Fruit fly (Drosophila melanogaster): ENCODE results near the gene Anp.

The Anp gene

DNA sequence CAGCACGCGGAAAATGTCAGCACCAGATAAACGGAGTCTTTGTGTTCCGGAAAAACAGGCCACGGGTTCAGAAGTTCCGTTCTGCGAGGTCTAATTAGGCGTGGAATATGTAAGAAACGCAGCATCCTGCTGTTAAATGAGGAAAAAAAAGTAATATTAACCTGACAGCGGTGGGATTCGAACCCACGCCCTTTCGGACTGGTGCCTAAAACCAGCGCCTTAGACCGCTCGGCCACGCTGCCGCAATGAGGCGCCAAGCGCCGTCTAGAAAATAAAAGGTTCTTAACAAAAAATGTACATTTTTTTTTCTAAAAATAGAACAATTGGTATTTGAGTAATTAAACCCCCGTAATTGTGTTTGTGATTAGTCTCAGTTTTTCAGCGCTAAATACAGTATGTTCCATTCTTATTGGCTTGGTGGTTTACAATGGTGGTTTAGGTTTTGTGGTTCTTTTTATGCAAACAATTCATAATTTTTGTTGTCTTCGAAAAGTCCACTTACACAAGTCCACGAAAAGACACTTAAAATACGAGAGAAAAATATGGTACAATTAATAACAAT is 38.1 kb downstream of the Anp start (continued):
- TF ChIP-seq CG42726 (GFP tag; IDR thresholded peaks at IDR 0.05; ENCODE audit: partially characterized antibody) (peak; percentile 62), Scr (GFP tag; IDR thresholded peaks at IDR 0.05; ENCODE audit: partially characterized antibody) (peak; percentile 51), Xrp1 (GFP tag; IDR thresholded peaks at IDR 0.05) (no peak), bowl (GFP tag; IDR thresholded peaks at IDR 0.05) (no peak), HLH54F (GFP tag; optimal IDR thresholded peaks at IDR 0.05) (no peak), sens (GFP tag) (peak; percentile 69), exex (tag; optimal IDR thresholded peaks at IDR 0.05) (peak; percentile 56), zfh1 (GFP tag; IDR thresholded peaks at IDR 0.05) (no peak), nau (GFP tag; optimal IDR thresholded peaks at IDR 0.05) (no peak), amos (GFP tag; IDR thresholded peaks at IDR 0.05; ENCODE audit: partially characterized antibody) (peak; percentile 66), CG11398 (GFP tag; optimal IDR thresholded peaks at IDR 0.05) (no peak), Hand (GFP tag; optimal IDR thresholded peaks at IDR 0.05) (no peak), CG2199 (GFP tag; IDR thresholded peaks at IDR 0.05) (0 out of 3 replicates have a peak, but pooled peaks have one; percentile 33), HmgD (GFP tag; optimal IDR thresholded peaks at IDR 0.05) (no peak), knrl (GFP tag; IDR thresholded peaks at IDR 0.05; ENCODE audit: partially characterized antibody) (peak; percentile 49; the same call in 1 of the 3 replicates), ara (GFP tag; IDR thresholded peaks at IDR 0.05) (no peak), dmrt99B (tag; optimal IDR thresholded peaks at IDR 0.05) (no peak), otp (GFP tag; IDR thresholded peaks at IDR 0.05) (0 out of 3 replicates have a peak, but pooled peaks have one; percentile 6), CTCF (GFP tag; optimal IDR thresholded peaks at IDR 0.05) (no peak), Rfx (GFP tag; IDR thresholded peaks at IDR 0.05) (no peak), CG6791 (GFP tag; IDR thresholded peaks at IDR 0.05; ENCODE audit: partially characterized antibody) (peak; percentile 78; the same call in 2 of the 3 replicates), Kr (GFP tag; optimal IDR thresholded peaks at IDR 0.05) (peak; percentile 48), CG5245 (GFP tag; optimal IDR thresholded peaks at IDR 0.05) (no peak), Atf3 (GFP tag; optimal IDR thresholded peaks at IDR 0.05) (no peak), Bdp1 (GFP tag; optimal IDR thresholded peaks at IDR 0.05) (peak; percentile 97)

DNA sequence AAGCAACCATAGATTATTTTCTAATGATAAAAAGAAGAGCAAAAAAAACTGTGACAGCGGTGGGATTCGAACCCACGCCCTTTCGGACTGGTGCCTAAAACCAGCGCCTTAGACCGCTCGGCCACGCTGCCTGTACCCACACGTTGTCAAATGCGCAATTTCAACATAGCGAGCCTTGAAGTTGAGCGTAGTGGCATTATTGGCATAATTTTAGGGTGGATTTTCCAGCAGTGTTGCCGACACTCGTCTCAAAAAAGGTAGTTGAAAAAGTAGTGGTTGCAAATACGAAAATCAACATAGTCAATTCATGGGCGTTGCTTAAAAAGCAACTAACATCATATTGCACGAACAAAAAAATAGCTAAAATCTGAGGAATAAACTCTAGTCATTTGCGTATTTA is 38.8 kb downstream of the Anp start:
- TF ChIP-seq CG2889 (GFP tag; IDR thresholded peaks at IDR 0.05) (no peak), bbx (GFP tag; IDR thresholded peaks at IDR 0.05; ENCODE audit: partially characterized antibody) (peak; percentile 86), Opbp (GFP tag; IDR thresholded peaks at IDR 0.05; ENCODE audit: partially characterized antibody) (peak; percentile 86), hb (GFP tag; IDR thresholded peaks at IDR 0.05; ENCODE audit: partially characterized antibody) (peak; percentile 57; the same call in 2 of the 3 replicates), CG6791 (GFP tag; IDR thresholded peaks at IDR 0.05; ENCODE audit: partially characterized antibody) (peak; percentile 90), amos (GFP tag; IDR thresholded peaks at IDR 0.05; ENCODE audit: partially characterized antibody) (peak; percentile 75), CG6813 (GFP tag; optimal IDR thresholded peaks at IDR 0.05) (no peak), Bdp1 (GFP tag; optimal IDR thresholded peaks at IDR 0.05) (peak; percentile 99), CG13287 (GFP tag; IDR thresholded peaks at IDR 0.05; ENCODE audit: partially characterized antibody) (peak; percentile 69), CG14667 (GFP tag; IDR thresholded peaks at IDR 0.05) (no peak), pfk (GFP tag; optimal IDR thresholded peaks at IDR 0.05) (no peak), zen2 (GFP tag; IDR thresholded peaks at IDR 0.05; ENCODE audit: partially characterized antibody) (peak; percentile 62; the same call in 2 of the 3 replicates), Dll (GFP tag; IDR thresholded peaks at IDR 0.05; ENCODE audit: partially characterized antibody) (peak; percentile 58; the same call in 2 of the 4 replicates), CG42726 (GFP tag; IDR thresholded peaks at IDR 0.05; ENCODE audit: partially characterized antibody) (peak; percentile 89), CG14014 (GFP tag; IDR thresholded peaks at IDR 0.05) (no peak), CG34224 (GFP tag; IDR thresholded peaks at IDR 0.05; ENCODE audit: partially characterized antibody) (peak; percentile 34; the same call in 2 of the 3 replicates), CG6689 (GFP tag; IDR thresholded peaks at IDR 0.05) (peak; percentile 40), ci (GFP tag; IDR thresholded peaks at IDR 0.05) (peak; percentile 48; the same call in 2 of the 3 replicates), Scr (GFP tag; IDR thresholded peaks at IDR 0.05; ENCODE audit: partially characterized antibody) (peak; percentile 67), ken (GFP tag; IDR thresholded peaks at IDR 0.05) (no peak), Bgb (GFP tag; IDR thresholded peaks at IDR 0.05; ENCODE audit: partially characterized antibody) (peak; percentile 88), mirr (GFP tag; optimal IDR thresholded peaks at IDR 0.05) (no peak), hbn (GFP tag; IDR thresholded peaks at IDR 0.05; ENCODE audit: partially characterized antibody) (peak; percentile 32), unc-4 (GFP tag; IDR thresholded peaks at IDR 0.05; ENCODE audit: partially characterized antibody) (peak; percentile 53; the same call in 1 of the 2 replicates), CG7963 (GFP tag; IDR thresholded peaks at IDR 0.05; ENCODE audit: partially characterized antibody) (peak; percentile 92), exex (tag; optimal IDR thresholded peaks at IDR 0.05) (no peak), D19A (tag; optimal IDR thresholded peaks at IDR 0.05) (no peak), Hr51 (GFP tag; optimal IDR thresholded peaks at IDR 0.05) (no peak)
